Fruit fly (Drosophila melanogaster) whole organism, embryonic: Measurements from ENCODE around the gene Ssl2.
A peak's percentile ranks its signal among the peaks of the same experiment; 100 is the strongest.

Experiments used
- CG14710 ChIP-seq: fragments of 200-800 bp; sonication (Bioruptor generic); optimal IDR thresholded peaks from 3 replicates; lab custom pipeline; 2019; ENCODE audit warnings: missing biosample characterization, mild to moderate bottlenecking, missing genetic modification characterization, moderate library complexity
- CG15269 ChIP-seq: fragments of 200-800 bp; sonication (Bioruptor generic); optimal IDR thresholded peaks from 2 replicates; lab custom pipeline; 2018; ENCODE audit warnings: missing biosample characterization, mild to moderate bottlenecking, missing genetic modification characterization, moderate library complexity
- CG5180 ChIP-seq: fragments of 200-800 bp; sonication (Bioruptor generic); optimal IDR thresholded peaks from 3 replicates; lab custom pipeline; 2017; ENCODE audit warnings: missing biosample characterization, missing genetic modification characterization, mild to moderate bottlenecking, moderate library complexity, missing genetic modification reagents
- CG8924 ChIP-seq: fragments of 200-800 bp; optimal IDR thresholded peaks from 3 replicates; lab custom pipeline; 2019; ENCODE audit warnings: missing biosample characterization, mild to moderate bottlenecking, missing genetic modification characterization, moderate library complexity
- Fer1 ChIP-seq: fragments of 200-800 bp; sonication (Bioruptor generic); optimal IDR thresholded peaks from 2 replicates; lab custom pipeline; 2017; ENCODE audit warnings: missing biosample characterization, mild to moderate bottlenecking, missing genetic modification characterization
- Neu2 ChIP-seq: fragments of 200-800 bp; sonication (Bioruptor generic); optimal IDR thresholded peaks from 3 replicates; lab custom pipeline; 2016; ENCODE audit warnings: missing biosample characterization, missing genetic modification characterization, borderline replicate concordance
- slou ChIP-seq: fragments of 200-800 bp; sonication (Bioruptor generic); optimal IDR thresholded peaks from 3 replicates; lab custom pipeline; 2016; ENCODE audit warnings: missing biosample characterization, missing genetic modification characterization

dm6 chr3R:29063207-29063920 is 30.9 kb upstream of the Ssl2 start:
- TF ChIP-seq Neu2, result no peak
- TF ChIP-seq slou (GFP tag; lab: Kevin White, UChicago), result no peak
- TF ChIP-seq Fer1 (GFP tag; lab: Kevin White, UChicago), result peak; percentile 61
- TF ChIP-seq CG15269, result peak; percentile 87
- TF ChIP-seq CG5180, result no peak
- TF ChIP-seq CG14710 (tag; lab: Kevin White, UChicago), result peak; percentile 84
- TF ChIP-seq CG8924, result peak; percentile 83
